Fruit fly (Drosophila melanogaster) whole organism, embryonic: ENCODE measurements around the gene PNKP.

Experiments used
- ATbp ChIP-seq: fragments of 200-800 bp; sonication (Bioruptor generic); optimal IDR thresholded peaks from 2 replicates; lab custom pipeline; 2017; ENCODE audit warnings: missing biosample characterization, mild to moderate bottlenecking, missing genetic modification characterization, missing genetic modification reagents
- Aef1 ChIP-seq: fragments of 200-800 bp; sonication (Bioruptor generic); IDR thresholded peaks from 3 replicates; pipeline ENCODE4 v1.3.6; 2022; ENCODE audit warnings: missing biosample characterization, missing genetic modification characterization
- Atf3 ChIP-seq: fragments of 200-800 bp; sonication (Bioruptor generic); optimal IDR thresholded peaks from 3 replicates; lab custom pipeline; 2016; ENCODE audit warnings: missing biosample characterization, missing genetic modification characterization
- BEAF-32 ChIP-seq: fragments of 200-800 bp; sonication (Bioruptor generic); optimal IDR thresholded peaks from 3 replicates; lab custom pipeline; 2017; ENCODE audit warnings: missing biosample characterization, missing genetic modification characterization, mild to moderate bottlenecking, moderate library complexity, missing genetic modification reagents
- CG10654 ChIP-seq: fragments of 200-800 bp; sonication (Bioruptor generic); optimal IDR thresholded peaks from 2 replicates; lab custom pipeline; 2016; ENCODE audit warnings: missing biosample characterization, missing genetic modification characterization
- CG13894 ChIP-seq: fragments of 200-800 bp; sonication (Bioruptor generic); optimal IDR thresholded peaks from 3 replicates; lab custom pipeline; 2018; ENCODE audit warnings: missing biosample characterization, mild to moderate bottlenecking, missing genetic modification characterization, moderate library complexity
- CG15011 ChIP-seq: fragments of 200-800 bp; sonication (Bioruptor generic); optimal IDR thresholded peaks from 3 replicates; lab custom pipeline; 2018; ENCODE audit warnings: missing biosample characterization, mild to moderate bottlenecking, missing genetic modification characterization
- CG16863 ChIP-seq: fragments of 200-800 bp; sonication (Bioruptor generic); optimal IDR thresholded peaks from 3 replicates; lab custom pipeline; 2016; ENCODE audit warnings: missing biosample characterization, missing genetic modification characterization
- CG17802 ChIP-seq: fragments of 200-800 bp; sonication (Bioruptor generic); optimal IDR thresholded peaks from 2 replicates; lab custom pipeline; 2018; ENCODE audit warnings: missing biosample characterization, mild to moderate bottlenecking, missing genetic modification characterization, moderate library complexity
- CG18011 ChIP-seq: fragments of 200-800 bp; sonication (Bioruptor generic); optimal IDR thresholded peaks from 2 replicates; lab custom pipeline; 2017; ENCODE audit warnings: missing biosample characterization, missing genetic modification characterization, mild to moderate bottlenecking, moderate library complexity, missing genotype
- CG18619 ChIP-seq: fragments of 200-800 bp; sonication (Bioruptor generic); optimal IDR thresholded peaks from 3 replicates; lab custom pipeline; 2017; ENCODE audit warnings: missing biosample characterization, mild to moderate bottlenecking, missing genetic modification characterization
- CG30431 ChIP-seq: fragments of 200-800 bp; sonication (Bioruptor generic); optimal IDR thresholded peaks from 2 replicates; lab custom pipeline; 2017; ENCODE audit warnings: missing biosample characterization, missing genetic modification characterization
- CG32532 ChIP-seq: fragments of 200-800 bp; sonication (Bioruptor generic); IDR thresholded peaks from 2 replicates; pipeline ENCODE4 v1.3.6; 2022; ENCODE audit warnings: missing biosample characterization, missing genetic modification characterization
- CG3281 ChIP-seq: fragments of 200-800 bp; sonication (Bioruptor generic); optimal IDR thresholded peaks from 3 replicates; lab custom pipeline; 2017; ENCODE audit warnings: missing biosample characterization, mild to moderate bottlenecking, missing genetic modification characterization
- CG42726 ChIP-seq: fragments of 200-800 bp; sonication (Bioruptor generic); IDR thresholded peaks from 2 replicates; pipeline ENCODE4 v1.3.6; 2022; ENCODE audit warnings: missing biosample characterization, missing genetic modification characterization; ENCODE audit not compliant: partially characterized antibody
- CG5953 ChIP-seq: fragments of 200-800 bp; sonication (Bioruptor generic); IDR thresholded peaks from 2 replicates; pipeline ENCODE4 v1.3.6; 2022; ENCODE audit warnings: missing biosample characterization, missing genetic modification characterization
- CG7271 ChIP-seq: fragments of 200-800 bp; sonication (Bioruptor generic); optimal IDR thresholded peaks from 2 replicates; lab custom pipeline; 2018; ENCODE audit warnings: missing biosample characterization, mild to moderate bottlenecking, missing genetic modification characterization, moderate library complexity
- CG8388 ChIP-seq: fragments of 200-800 bp; sonication (Bioruptor generic); optimal IDR thresholded peaks from 2 replicates; lab custom pipeline; 2019; ENCODE audit warnings: missing biosample characterization, mild to moderate bottlenecking, missing genetic modification characterization, moderate library complexity
- CG9876 ChIP-seq: fragments of 200-800 bp; sonication (Bioruptor generic); optimal IDR thresholded peaks from 2 replicates; lab custom pipeline; 2016; ENCODE audit warnings: missing biosample characterization, missing genetic modification characterization
- CG9932 ChIP-seq: fragments of 200-800 bp; sonication (Bioruptor generic); IDR thresholded peaks from 2 replicates; pipeline ENCODE4 v1.3.6; 2022; ENCODE audit warnings: missing biosample characterization, missing genetic modification characterization
- Dfd ChIP-seq, 2 experiments: fragments of >200 bp; optimal IDR thresholded peaks; 2 replicates each; lab custom pipeline; 2017; ENCODE audit warnings: missing biosample characterization in 2 of 2, missing genetic modification characterization in 2 of 2
- Dip3 ChIP-seq: fragments of 200-800 bp; sonication (Bioruptor generic); optimal IDR thresholded peaks from 3 replicates; lab custom pipeline; 2016; ENCODE audit warnings: missing biosample characterization, missing genetic modification characterization
- Eip74EF ChIP-seq, 2 experiments: fragments of 200-800 bp in 1 of 2; fragments of >200 bp in 1 of 2; sonication (Bioruptor generic) in 1 of 2; optimal IDR thresholded peaks; 2 replicates each; lab custom pipeline; 2017 to 2019; ENCODE audit warnings: missing biosample characterization in 2 of 2, missing genetic modification characterization in 2 of 2, mild to moderate bottlenecking in 1 of 2, moderate library complexity in 1 of 2
- Hmx ChIP-seq: fragments of 200-800 bp; sonication (Bioruptor generic); optimal IDR thresholded peaks from 2 replicates; lab custom pipeline; 2016; ENCODE audit warnings: missing biosample characterization, missing genetic modification characterization
- Max ChIP-seq: fragments of 200-800 bp; sonication (Bioruptor generic); optimal IDR thresholded peaks from 2 replicates; lab custom pipeline; 2016; ENCODE audit warnings: missing biosample characterization, mild to moderate bottlenecking, missing genetic modification characterization
- Oli ChIP-seq: fragments of 200-800 bp; sonication (Bioruptor generic); optimal IDR thresholded peaks from 2 replicates; lab custom pipeline; 2018; ENCODE audit warnings: missing biosample characterization, mild to moderate bottlenecking, missing genetic modification characterization, moderate library complexity
- Ravus ChIP-seq: fragments of 200-800 bp; sonication (Bioruptor generic); IDR thresholded peaks from 2 replicates; pipeline ENCODE4 v1.3.6; 2022; ENCODE audit warnings: missing biosample characterization, missing genetic modification characterization
- Sox100B ChIP-seq: fragments of 200-800 bp; sonication (Bioruptor generic); optimal IDR thresholded peaks from 3 replicates; lab custom pipeline; 2018; ENCODE audit warnings: missing biosample characterization, mild to moderate bottlenecking, missing genetic modification characterization
- Ssrp ChIP-seq: fragments of 200-800 bp; sonication (Bioruptor generic); optimal IDR thresholded peaks from 2 replicates; lab custom pipeline; 2018; ENCODE audit warnings: missing biosample characterization, mild to moderate bottlenecking, missing genetic modification characterization, moderate library complexity
- ara ChIP-seq: fragments of 200-800 bp; sonication (Bioruptor generic); IDR thresholded peaks from 2 replicates; pipeline ENCODE4 v1.3.6; 2022; ENCODE audit warnings: missing biosample characterization, missing genetic modification characterization
- ash1 ChIP-seq: fragments of 200-800 bp; sonication (Bioruptor generic); optimal IDR thresholded peaks from 2 replicates; lab custom pipeline; 2018; ENCODE audit warnings: missing biosample characterization, mild to moderate bottlenecking, missing genetic modification characterization
- chn ChIP-seq: fragments of 200-800 bp; sonication (Bioruptor generic); optimal IDR thresholded peaks from 2 replicates; lab custom pipeline; 2016; ENCODE audit warnings: missing biosample characterization, missing genetic modification characterization
- ci ChIP-seq: fragments of 200-800 bp; sonication (Bioruptor generic); IDR thresholded peaks from 3 replicates; pipeline ENCODE4 v1.3.6; 2022; ENCODE audit warnings: missing biosample characterization, missing genetic modification characterization
- crol ChIP-seq: fragments of 200-800 bp; sonication (Bioruptor generic); IDR thresholded peaks from 2 replicates; pipeline ENCODE4 v1.3.6; 2022; ENCODE audit warnings: missing biosample characterization, missing genetic modification characterization
- danr ChIP-seq: fragments of 200-800 bp; sonication (Bioruptor generic); IDR thresholded peaks from 2 replicates; pipeline ENCODE4 v1.3.6; 2022; ENCODE audit warnings: missing biosample characterization, missing genetic modification characterization
- fd102C ChIP-seq: fragments of 200-800 bp; sonication (Bioruptor generic); optimal IDR thresholded peaks from 2 replicates; lab custom pipeline; 2018; ENCODE audit warnings: missing biosample characterization, mild to moderate bottlenecking, missing genetic modification characterization, moderate library complexity
- fd64A ChIP-seq: fragments of 200-800 bp; sonication (Bioruptor generic); optimal IDR thresholded peaks from 3 replicates; lab custom pipeline; 2018; ENCODE audit warnings: missing biosample characterization, mild to moderate bottlenecking, missing genetic modification characterization
- gfzf ChIP-seq: fragments of 200-800 bp; sonication (Bioruptor generic); optimal IDR thresholded peaks from 2 replicates; lab custom pipeline; 2016; ENCODE audit warnings: missing biosample characterization, mild to moderate bottlenecking, missing genetic modification characterization, moderate library complexity
- gsb-n ChIP-seq: fragments of 200-800 bp; sonication (Bioruptor generic); optimal IDR thresholded peaks from 3 replicates; lab custom pipeline; 2018; ENCODE audit warnings: missing biosample characterization, mild to moderate bottlenecking, missing genetic modification characterization
- hth ChIP-seq: fragments of >200 bp; optimal IDR thresholded peaks from 2 replicates; lab custom pipeline; 2017; ENCODE audit warnings: inconsistent platforms
- lab ChIP-seq: fragments of 200-800 bp; sonication (Bioruptor generic); optimal IDR thresholded peaks from 3 replicates; lab custom pipeline; 2017; ENCODE audit warnings: missing biosample characterization, missing genetic modification characterization, mild to moderate bottlenecking, moderate library complexity, missing genetic modification reagents
- mam ChIP-seq: fragments of 200-800 bp; sonication (Bioruptor generic); optimal IDR thresholded peaks from 3 replicates; lab custom pipeline; 2016; ENCODE audit warnings: missing biosample characterization, missing genetic modification characterization
- nmo ChIP-seq: fragments of 200-800 bp; sonication (Bioruptor generic); optimal IDR thresholded peaks from 2 replicates; lab custom pipeline; 2018; ENCODE audit warnings: missing biosample characterization, mild to moderate bottlenecking, missing genetic modification characterization, moderate library complexity
- odd ChIP-seq: fragments of 200-800 bp; sonication (Bioruptor generic); optimal IDR thresholded peaks from 2 replicates; lab custom pipeline; 2017; ENCODE audit warnings: missing biosample characterization, mild to moderate bottlenecking, missing genetic modification characterization
- phol ChIP-seq: fragments of 200-800 bp; sonication (Bioruptor generic); optimal IDR thresholded peaks from 3 replicates; lab custom pipeline; 2018; ENCODE audit warnings: missing biosample characterization, mild to moderate bottlenecking, missing genetic modification characterization, moderate library complexity
- sc ChIP-seq, 3 experiments: fragments of >200 bp in 2 of 3; fragments of 200-800 bp in 1 of 3; sonication (Bioruptor generic) in 1 of 3; optimal IDR thresholded peaks; 2 replicates in 2 of 3; 3 replicates in 1 of 3; lab custom pipeline; 2017; ENCODE audit warnings: mild to moderate bottlenecking in 1 of 3, missing biosample characterization in 1 of 3, missing genetic modification characterization in 1 of 3, missing genetic modification reagents in 1 of 3
- stc ChIP-seq: fragments of 200-800 bp; sonication (Bioruptor generic); IDR thresholded peaks from 2 replicates; pipeline ENCODE4 v1.3.6; 2022; ENCODE audit warnings: missing biosample characterization, missing genetic modification characterization
- usp ChIP-seq: fragments of >200 bp; optimal IDR thresholded peaks from 2 replicates; lab custom pipeline; 2017; ENCODE audit warnings: missing biosample characterization, missing genetic modification characterization
- zen ChIP-seq: fragments of 200-800 bp; sonication (Bioruptor generic); optimal IDR thresholded peaks from 3 replicates; lab custom pipeline; 2018; ENCODE audit warnings: missing biosample characterization, mild to moderate bottlenecking, missing genetic modification characterization, moderate library complexity
- zen2 ChIP-seq: fragments of 200-800 bp; sonication (Bioruptor generic); IDR thresholded peaks from 3 replicates; pipeline ENCODE4 v1.3.6; 2022; ENCODE audit warnings: missing biosample characterization, missing genetic modification characterization; ENCODE audit not compliant: partially characterized antibody
- zfh2 ChIP-seq: fragments of 200-800 bp; sonication (Bioruptor generic); optimal IDR thresholded peaks from 2 replicates; lab custom pipeline; 2016; ENCODE audit warnings: missing biosample characterization, missing genetic modification characterization

Gene PNKP

dm6 chr3R:8313038-8313437 is 30.3 kb downstream of the PNKP start, which contains the start of gene CG7483 (continued):
- no peak for TF ChIP-seq crol (GFP tag; lab: Robert Waterston, UW)
- no peak for TF ChIP-seq Hmx (GFP tag; lab: Kevin White, UChicago)
- no peak for TF ChIP-seq CG30431 (GFP tag; lab: Kevin White, UChicago)
- TF ChIP-seq Max (GFP tag; lab: Kevin White, UChicago), result no peak
- no peak for TF ChIP-seq Aef1
- TF ChIP-seq CG5953 (GFP tag; lab: Robert Waterston, UW), result no peak
- TF ChIP-seq usp, result no peak
- TF ChIP-seq nmo, result peak; percentile 22
- no peak for TF ChIP-seq CG32532 (GFP tag; lab: Robert Waterston, UW)
- no peak for TF ChIP-seq hth (lab: Kevin White, UChicago)
- no peak for TF ChIP-seq CG9876 (GFP tag; lab: Kevin White, UChicago)
- no peak for TF ChIP-seq Ravus (GFP tag; lab: Robert Waterston, UW)
- no peak for TF ChIP-seq ATbp (GFP tag; lab: Kevin White, UChicago)
- TF ChIP-seq CG13894 (tag; lab: Kevin White, UChicago), result no peak
- no peak for TF ChIP-seq CG15011 (GFP tag; lab: Kevin White, UChicago)
- TF ChIP-seq CG16863, result no peak
- peak; percentile 22 for TF ChIP-seq phol
- TF ChIP-seq zen2, result peak; percentile 75; the same call in 2 of the 3 replicates
- no peak for TF ChIP-seq Sox100B (GFP tag; lab: Kevin White, UChicago)
- no peak for TF ChIP-seq stc (GFP tag; lab: Robert Waterston, UW)
- no peak for TF ChIP-seq gsb-n
- no peak for TF ChIP-seq ash1 (GFP tag; lab: Kevin White, UChicago)
- TF ChIP-seq zen (tag; lab: Kevin White, UChicago), result no peak
- TF ChIP-seq fd102C (GFP tag; lab: Kevin White, UChicago), result no peak
- TF ChIP-seq CG42726 (GFP tag; lab: Robert Waterston, UW), result 0 out of 2 replicates have a peak, but pooled peaks have one; percentile 39
- TF ChIP-seq sc (optimal IDR thresholded peaks at IDR 0.05; lab: Kevin White, UChicago), result no peak
- TF ChIP-seq sc (GFP tag; optimal IDR thresholded peaks at IDR 0.05; lab: Kevin White, UChicago), result no peak
- no peak for TF ChIP-seq zfh2
- TF ChIP-seq CG3281 (GFP tag; lab: Kevin White, UChicago), result no peak
- no peak for TF ChIP-seq Dfd (GFP tag; optimal IDR thresholded peaks at IDR 0.05; lab: Kevin White, UChicago)
- 0 out of 3 replicates have a peak, but pooled peaks have one; percentile 20 for TF ChIP-seq ci (GFP tag; lab: Robert Waterston, UW)
- TF ChIP-seq CG18011 (GFP tag; lab: Kevin White, UChicago), result no peak
- no peak for TF ChIP-seq Atf3 (GFP tag; lab: Kevin White, UChicago)
- TF ChIP-seq danr (GFP tag; lab: Robert Waterston, UW), result no peak
- TF ChIP-seq ara, result no peak
- TF ChIP-seq BEAF-32 (GFP tag; lab: Kevin White, UChicago), result peak; percentile 80
- TF ChIP-seq CG10654 (GFP tag; lab: Kevin White, UChicago), result no peak
- no peak for TF ChIP-seq Oli
- TF ChIP-seq CG9932, result no peak
- TF ChIP-seq CG18619 (GFP tag; lab: Kevin White, UChicago), result no peak
- TF ChIP-seq mam (GFP tag; lab: Kevin White, UChicago), result no peak
- no peak for TF ChIP-seq fd64A (GFP tag; lab: Kevin White, UChicago)
- no peak for TF ChIP-seq Eip74EF (GFP tag; optimal IDR thresholded peaks at IDR 0.05; lab: Kevin White, UChicago)
- no peak for TF ChIP-seq odd
- TF ChIP-seq lab (GFP tag; lab: Kevin White, UChicago), result no peak
- no peak for TF ChIP-seq chn (GFP tag; lab: Kevin White, UChicago)
- TF ChIP-seq gfzf (GFP tag; lab: Kevin White, UChicago), result peak; percentile 30
- TF ChIP-seq Ssrp (tag; lab: Kevin White, UChicago), result no peak
- no peak for TF ChIP-seq CG17802 (tag; lab: Kevin White, UChicago)
- no peak for TF ChIP-seq Dip3 (GFP tag; lab: Kevin White, UChicago)
- peak; percentile 3 for TF ChIP-seq CG7271 (tag; lab: Kevin White, UChicago)
- TF ChIP-seq CG8388 (GFP tag; lab: Kevin White, UChicago), result no peak
